Fruit fly (Drosophila melanogaster) whole organism: Measurements from ENCODE around the gene RhoGDI.
A peak's percentile ranks its signal among the peaks of the same experiment; 100 is the strongest.

ENCODE experiments used
- CG8478 ChIP-seq: fragments of >200 bp; optimal IDR thresholded peaks from 2 replicates; lab custom pipeline; 2018; ENCODE audit warnings: inconsistent platforms
- Dll ChIP-seq: fragments of >200 bp; optimal IDR thresholded peaks from 2 replicates; lab custom pipeline; 2017
- EcR ChIP-seq, 2 experiments: fragments of >200 bp; optimal IDR thresholded peaks; 2 replicates each; lab custom pipeline; 2017; ENCODE audit warnings: missing biosample characterization in 2 of 2, missing genetic modification characterization in 2 of 2, missing genetic modification reagents in 2 of 2
- pan ChIP-seq: fragments of >200 bp; optimal IDR thresholded peaks from 2 replicates; lab custom pipeline; 2017
- psq ChIP-seq: fragments of >200 bp; optimal IDR thresholded peaks from 2 replicates; lab custom pipeline; 2017
- usp ChIP-seq: fragments of >200 bp; optimal IDR thresholded peaks from 2 replicates; lab custom pipeline; 2017; ENCODE audit warnings: missing biosample characterization, missing genetic modification characterization, mixed read lengths

DNA sequence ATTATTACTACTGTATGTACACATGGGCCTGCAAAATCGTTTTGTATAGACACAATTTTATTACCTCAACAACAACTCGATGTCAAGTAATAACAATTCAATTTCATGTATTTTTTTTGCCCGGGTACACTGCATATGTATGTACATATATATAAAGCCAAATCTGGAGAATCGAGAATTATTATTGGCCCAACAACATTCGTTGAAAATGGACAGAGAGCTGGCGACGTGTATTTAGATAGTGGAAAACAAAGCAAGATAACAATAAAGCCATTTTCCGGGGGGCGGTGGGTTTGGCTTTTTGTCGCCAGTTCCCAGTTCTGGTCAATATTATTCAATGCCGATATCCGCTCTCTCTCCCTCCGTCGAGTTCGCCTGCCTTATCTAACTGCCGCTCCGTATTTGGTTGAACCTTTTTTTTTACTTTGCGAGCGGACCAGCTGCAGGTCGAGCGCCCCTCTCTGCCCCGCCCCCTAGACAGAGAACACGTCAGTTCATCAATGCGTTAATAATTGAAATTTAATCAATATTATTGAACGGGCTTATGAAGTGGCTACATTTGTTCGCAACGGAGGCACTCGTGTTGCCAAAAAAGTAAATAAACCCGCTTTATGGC is 1.3 kb downstream of the RhoGDI start:
- TF ChIP-seq pan (lab: Kevin White, UChicago) = peak; percentile 31
- no peak for TF ChIP-seq psq
- no peak for TF ChIP-seq usp
- TF ChIP-seq CG8478 (lab: Kevin White, UChicago) = no peak
- no peak for TF ChIP-seq Dll (lab: Kevin White, UChicago)
- no peak for TF ChIP-seq EcR (GFP tag; optimal IDR thresholded peaks at IDR 0.05; lab: Kevin White, UChicago)
